Worm (Caenorhabditis elegans) whole organism, young adult: ENCODE data around the gene pptr-1.
"Not testable (repeated sequence)": the region's sequence is repeated elsewhere in the genome, so short reads cannot be mapped to it uniquely, and the experiment has no call there.

Experiments used
- B0035.1 ChIP-seq: sonication (generic microtip); optimal IDR thresholded peaks from 2 replicates; lab custom pipeline; 2016; ENCODE audit warnings: missing genetic modification characterization, mild to moderate bottlenecking, missing compliant biosample characterization, missing genotype, missing genetic modification reagents
- B0261.1 ChIP-seq: sonication (generic microtip); optimal IDR thresholded peaks from 2 replicates; lab custom pipeline; 2016; ENCODE audit warnings: mild to moderate bottlenecking, missing genetic modification characterization, moderate library complexity, missing compliant biosample characterization
- D2030.7 ChIP-seq: fragments of 200-800 bp; sonication (Bioruptor generic); IDR thresholded peaks from 2 replicates; pipeline ENCODE4 v1.3.6; 2022; ENCODE audit warnings: missing genetic modification reagents, missing genetic modification characterization, missing compliant biosample characterization
- F49E8.2 ChIP-seq: sonication (generic microtip); optimal IDR thresholded peaks from 3 replicates; lab custom pipeline; 2017; ENCODE audit warnings: missing genetic modification characterization, mild to moderate bottlenecking, missing compliant biosample characterization, antibody characterized with exemption, moderate library complexity; ENCODE audit not compliant: insufficient read depth
- Y56A3A.18 ChIP-seq: fragments of 200-800 bp; sonication (Bioruptor generic); IDR thresholded peaks from 2 replicates; pipeline ENCODE4 v1.3.6; 2022; ENCODE audit warnings: missing genetic modification reagents, missing genetic modification characterization, missing compliant biosample characterization
- athp-1 ChIP-seq: sonication (generic microtip); optimal IDR thresholded peaks from 2 replicates; lab custom pipeline; 2017; ENCODE audit warnings: mild to moderate bottlenecking, missing genetic modification characterization, missing compliant biosample characterization
- cebp-2 ChIP-seq: fragments of 200-800 bp; sonication (Bioruptor generic); IDR thresholded peaks from 2 replicates; pipeline ENCODE4 v1.3.6; 2022; ENCODE audit warnings: missing genetic modification characterization, missing compliant biosample characterization
- ceh-100 ChIP-seq: fragments of 200-800 bp; sonication (Bioruptor generic); IDR thresholded peaks from 2 replicates; pipeline ENCODE4 v1.3.6; 2022; ENCODE audit warnings: missing genetic modification reagents, missing genetic modification characterization, missing compliant biosample characterization
- die-1 ChIP-seq: sonication (generic microtip); optimal IDR thresholded peaks from 2 replicates; lab custom pipeline; 2016; ENCODE audit warnings: missing genotype, mild to moderate bottlenecking, missing genetic modification characterization, missing compliant biosample characterization
- dox-1 ChIP-seq: fragments of 200-800 bp; sonication (Bioruptor generic); IDR thresholded peaks from 2 replicates; pipeline ENCODE4 v1.3.6; 2022; ENCODE audit warnings: missing genetic modification reagents, missing genetic modification characterization, missing compliant biosample characterization
- efl-1 ChIP-seq: fragments of 150-350 bp; optimal IDR thresholded peaks from 2 replicates; lab custom pipeline; 2014; ENCODE audit warnings: missing biosample characterization, missing genetic modification reagents, missing genetic modification characterization
- egrh-3 ChIP-seq: fragments of 200-800 bp; sonication (Bioruptor generic); IDR thresholded peaks from 2 replicates; pipeline ENCODE4 v1.3.6; 2022; ENCODE audit warnings: missing genetic modification reagents, missing genetic modification characterization, missing compliant biosample characterization
- hmg-1.2 ChIP-seq: fragments of 200-800 bp; sonication (Bioruptor generic); IDR thresholded peaks from 2 replicates; pipeline ENCODE4 v1.3.6; 2022; ENCODE audit warnings: missing genetic modification reagents, missing genetic modification characterization, missing compliant biosample characterization
- hsf-1 ChIP-seq: fragments of 200-800 bp; sonication (Bioruptor generic); IDR thresholded peaks from 2 replicates; pipeline ENCODE4 v1.3.6; 2022; ENCODE audit warnings: missing genetic modification reagents, missing genetic modification characterization, missing compliant biosample characterization
- let-607 ChIP-seq, 2 experiments: fragments of 200-800 bp in 1 of 2; sonication (Bioruptor generic) in 1 of 2; sonication (generic microtip) in 1 of 2; optimal IDR thresholded peaks; 2 replicates each; lab custom pipeline; 2016 to 2018; ENCODE audit warnings: mild to moderate bottlenecking in 2 of 2, missing compliant biosample characterization in 2 of 2, missing genetic modification characterization in 2 of 2, moderate library complexity in 2 of 2, missing genotype in 1 of 2
- lin-26 ChIP-seq: fragments of 200-800 bp; sonication (Bioruptor generic); IDR thresholded peaks from 2 replicates; pipeline ENCODE4 v1.3.6; 2022; ENCODE audit warnings: missing genetic modification reagents, missing genetic modification characterization, missing compliant biosample characterization
- lin-40 ChIP-seq: sonication (generic microtip); optimal IDR thresholded peaks from 2 replicates; lab custom pipeline; 2016; ENCODE audit warnings: missing genetic modification characterization, mild to moderate bottlenecking, missing compliant biosample characterization, missing genotype, missing genetic modification reagents
- madf-10 ChIP-seq: sonication (generic microtip); optimal IDR thresholded peaks from 2 replicates; lab custom pipeline; 2016; ENCODE audit warnings: mild to moderate bottlenecking, missing genetic modification characterization, missing compliant biosample characterization
- mcd-1 ChIP-seq: fragments of 200-800 bp; sonication (Bioruptor generic); IDR thresholded peaks from 2 replicates; pipeline ENCODE4 v1.3.6; 2022; ENCODE audit warnings: missing genetic modification reagents, missing genetic modification characterization, missing compliant biosample characterization
- mxl-1 ChIP-seq: sonication (generic microtip); optimal IDR thresholded peaks from 2 replicates; lab custom pipeline; 2016; ENCODE audit warnings: missing genetic modification characterization, missing compliant biosample characterization
- nhr-80 ChIP-seq: sonication (generic microtip); optimal IDR thresholded peaks from 2 replicates; lab custom pipeline; 2016; ENCODE audit warnings: missing genetic modification characterization, missing compliant biosample characterization
- nhr-90 ChIP-seq: sonication (generic microtip); optimal IDR thresholded peaks from 2 replicates; lab custom pipeline; 2016; ENCODE audit warnings: missing genotype, mild to moderate bottlenecking, missing genetic modification characterization, missing compliant biosample characterization
- pbrm-1 ChIP-seq: fragments of 200-800 bp; sonication (Bioruptor generic); IDR thresholded peaks from 2 replicates; pipeline ENCODE4 v1.3.6; 2022; ENCODE audit warnings: missing genetic modification reagents, missing genetic modification characterization, missing compliant biosample characterization
- rpc-1 ChIP-seq, 2 experiments: fragments of 150-350 bp in 1 of 2; sonication (generic microtip) in 1 of 2; optimal IDR thresholded peaks; 2 replicates each; lab custom pipeline; 2014 to 2018; ENCODE audit warnings: missing biosample characterization in 1 of 2, missing genetic modification characterization in 1 of 2, missing genetic modification reagents in 1 of 2, missing genotype in 1 of 2
- snpc-4 ChIP-seq, 5 experiments: fragments of 150-350 bp in 1 of 5; sonication (generic microtip) in 4 of 5; optimal IDR thresholded peaks; 2 replicates each; lab custom pipeline; 2014 to 2018; ENCODE audit warnings: missing genetic modification characterization in 5 of 5, missing biosample characterization in 3 of 5, antibody characterized with exemption in 2 of 5, mild to moderate bottlenecking in 2 of 5, missing compliant biosample characterization in 2 of 5, missing genotype in 2 of 5, moderate library complexity in 2 of 5, missing genetic modification reagents in 1 of 5
- tbp1 ChIP-seq: fragments of 200-800 bp; sonication (Bioruptor generic); optimal IDR thresholded peaks from 2 replicates; lab custom pipeline; 2018; ENCODE audit warnings: mild to moderate bottlenecking, missing genetic modification characterization, missing compliant biosample characterization
- zim-3 ChIP-seq: sonication (generic microtip); optimal IDR thresholded peaks from 2 replicates; lab custom pipeline; 2017; ENCODE audit warnings: mild to moderate bottlenecking, missing genetic modification characterization, moderate library complexity, missing compliant biosample characterization
- ztf-18 ChIP-seq: sonication (generic microtip); optimal IDR thresholded peaks from 2 replicates; lab custom pipeline; 2016; ENCODE audit warnings: missing genotype, mild to moderate bottlenecking, missing genetic modification characterization, missing compliant biosample characterization
- ztf-25 ChIP-seq: fragments of 200-800 bp; sonication (Bioruptor generic); IDR thresholded peaks from 2 replicates; pipeline ENCODE4 v1.3.6; 2022; ENCODE audit warnings: missing genetic modification reagents, missing genetic modification characterization, missing compliant biosample characterization

pptr-1 gene

ce11 chrV:16338287-16339092 lies 18.8 kb upstream of the pptr-1 start, which contains the start of gene slc-9B.2 (continued):
- TF ChIP-seq B0261.1 (tag; lab: Kevin White, UChicago) (peak; percentile 75), nhr-80 (peak; percentile 69), madf-10 (tag; lab: Kevin White, UChicago) (peak; percentile 49), athp-1 (tag; lab: Kevin White, UChicago) (peak; percentile 11), let-607 (tag; optimal IDR thresholded peaks at IDR 0.05; lab: Kevin White, UChicago) (peak in 1 of 2 experiments; percentile 24), efl-1 (peak; percentile 2), ceh-100 (GFP tag; lab: Robert Waterston, UW) (peak; percentile 10; the same call in 1 of the 2 replicates), ztf-25 (0 out of 2 replicates have a peak, but pooled peaks have one; percentile 40), ztf-18 (tag; lab: Kevin White, UChicago) (peak; percentile 60), zim-3 (tag; lab: Kevin White, UChicago) (peak; percentile 53), lin-40 (tag; lab: Kevin White, UChicago) (peak; percentile 25), snpc-4 (tag; optimal IDR thresholded peaks at IDR 0.05; lab: Kevin White, UChicago) (peak; percentile 7 to 77 (median 42)), mxl-1 (tag; lab: Kevin White, UChicago) (peak; percentile 16), B0035.1 (peak; percentile 25), pbrm-1 (GFP tag; lab: Robert Waterston, UW) (peak; percentile 62; the same call in 1 of the 2 replicates), lin-26 (GFP tag; lab: Robert Waterston, UW) (peak; percentile 81; the same call in 1 of the 2 replicates), Y56A3A.18 (GFP tag; lab: Robert Waterston, UW) (peak; percentile 60; the same call in 1 of the 2 replicates)
- not testable (repeated sequence) for TF ChIP-seq snpc-4 (GFP tag; optimal IDR thresholded peaks at IDR 0.05; lab: Kevin White, UChicago)

- 0 out of 2 replicates have a peak, but pooled peaks have one; percentile 35 for TF ChIP-seq dox-1 (GFP tag; lab: Robert Waterston, UW)
- peak; percentile 67 for TF ChIP-seq B0261.1 (tag; lab: Kevin White, UChicago)
- not testable (repeated sequence) for TF ChIP-seq snpc-4 (GFP tag; optimal IDR thresholded peaks at IDR 0.05; lab: Kevin White, UChicago)
- TF ChIP-seq snpc-4 (tag; optimal IDR thresholded peaks at IDR 0.05; lab: Kevin White, UChicago), result peak in 2 of 4 experiments; percentile 77 to 81
- TF ChIP-seq die-1 (tag; lab: Kevin White, UChicago), result peak; percentile 13
- TF ChIP-seq lin-26 (GFP tag; lab: Robert Waterston, UW), result peak; percentile 36; the same call in 1 of the 2 replicates
- 0 out of 2 replicates have a peak, but pooled peaks have one; percentile 12 for TF ChIP-seq hsf-1 (GFP tag; lab: Robert Waterston, UW)
- peak; percentile 82 for TF ChIP-seq tbp1 (GFP tag; lab: Kevin White, UChicago)
- 0 out of 2 replicates have a peak, but pooled peaks have one; percentile 34 for TF ChIP-seq D2030.7
- TF ChIP-seq cebp-2, result 0 out of 2 replicates have a peak, but pooled peaks have one; percentile 64
- TF ChIP-seq egrh-3 (GFP tag; lab: Robert Waterston, UW), result 0 out of 2 replicates have a peak, but pooled peaks have one; percentile 17
- TF ChIP-seq ztf-25, result 0 out of 2 replicates have a peak, but pooled peaks have one; percentile 2
- 0 out of 2 replicates have a peak, but pooled peaks have one; percentile 40 for TF ChIP-seq mcd-1
- TF ChIP-seq rpc-1 (optimal IDR thresholded peaks at IDR 0.05; lab: Kevin White, UChicago), result peak; percentile 54
- TF ChIP-seq rpc-1 (tag; optimal IDR thresholded peaks at IDR 0.05; lab: Kevin White, UChicago), result peak; percentile 72
- peak; percentile 10 for TF ChIP-seq madf-10 (tag; lab: Kevin White, UChicago)
- TF ChIP-seq pbrm-1 (GFP tag; lab: Robert Waterston, UW), result 0 out of 2 replicates have a peak, but pooled peaks have one; percentile 43
- peak; percentile 34 for TF ChIP-seq ztf-18 (tag; lab: Kevin White, UChicago)
- peak; percentile 33; the same call in 1 of the 2 replicates for TF ChIP-seq hmg-1.2 (GFP tag; lab: Robert Waterston, UW)
- peak; percentile 10 for TF ChIP-seq nhr-90 (tag; lab: Kevin White, UChicago)
- TF ChIP-seq F49E8.2 (tag; lab: Kevin White, UChicago), result peak; percentile 0
- TF ChIP-seq, all 124 proteins: peak for 19; not testable (repeated sequence) for 105
Measured at ce11 chrV:16341497-16342257, 15.6 kb upstream of the pptr-1 start.
